Worm (Caenorhabditis elegans) whole organism, L2 larva: ENCODE results near the gene set-15.
"Not testable (repeated sequence)": the region's sequence is repeated elsewhere in the genome, so short reads cannot be mapped to it uniquely, and the experiment has no call there.

Experiments
- C34F6.9 ChIP-seq: fragments of 150-350 bp; optimal IDR thresholded peaks from 2 replicates; lab custom pipeline; 2014; ENCODE audit warnings: missing biosample characterization, missing genetic modification characterization
- F13H6.1 ChIP-seq: sonication (generic microtip); optimal IDR thresholded peaks from 2 replicates; lab custom pipeline; 2016; ENCODE audit warnings: missing genetic modification characterization, missing compliant biosample characterization
- R02D3.7 ChIP-seq: fragments of 150-350 bp; optimal IDR thresholded peaks from 2 replicates; lab custom pipeline; 2014; ENCODE audit warnings: missing biosample characterization, missing genetic modification characterization
- Y55F3AM.14 ChIP-seq: fragments of 200-800 bp; sonication (Bioruptor generic); optimal IDR thresholded peaks from 2 replicates; lab custom pipeline; 2018; ENCODE audit warnings: mild to moderate bottlenecking, missing genetic modification characterization, missing compliant biosample characterization
- ZK546.5 ChIP-seq: sonication (generic microtip); optimal IDR thresholded peaks from 2 replicates; lab custom pipeline; 2017; ENCODE audit warnings: missing biosample characterization, missing genetic modification characterization
- alr-1 ChIP-seq: fragments of 150-350 bp; optimal IDR thresholded peaks from 2 replicates; lab custom pipeline; 2014; ENCODE audit warnings: missing biosample characterization, missing genetic modification characterization
- ceh-16 ChIP-seq: fragments of 150-350 bp; optimal IDR thresholded peaks from 2 replicates; lab custom pipeline; 2014; ENCODE audit warnings: missing biosample characterization, missing genetic modification characterization
- ceh-82 ChIP-seq: fragments of 150-350 bp; optimal IDR thresholded peaks from 2 replicates; lab custom pipeline; 2014; ENCODE audit warnings: missing biosample characterization, missing genetic modification characterization
- crh-2 ChIP-seq: sonication (generic microtip); optimal IDR thresholded peaks from 2 replicates; lab custom pipeline; 2017; ENCODE audit warnings: missing biosample characterization, missing genetic modification characterization
- dmd-4 ChIP-seq: sonication (generic microtip); optimal IDR thresholded peaks from 2 replicates; lab custom pipeline; 2017; ENCODE audit warnings: missing biosample characterization, missing genetic modification characterization
- egl-27 ChIP-seq: sonication (generic microtip); optimal IDR thresholded peaks from 3 replicates; lab custom pipeline; 2017; ENCODE audit warnings: missing biosample characterization, missing genetic modification reagents, missing genetic modification characterization
- elt-1 ChIP-seq: fragments of 150-350 bp; optimal IDR thresholded peaks from 2 replicates; lab custom pipeline; 2014; ENCODE audit warnings: missing biosample characterization, missing genetic modification characterization
- fos-1 ChIP-seq: fragments of 150-350 bp; optimal IDR thresholded peaks from 2 replicates; lab custom pipeline; 2014; ENCODE audit warnings: missing biosample characterization, missing genetic modification characterization
- gmeb-1 ChIP-seq: fragments of 150-350 bp; optimal IDR thresholded peaks from 2 replicates; lab custom pipeline; 2014; ENCODE audit warnings: missing biosample characterization, missing genetic modification characterization
- lin-11 ChIP-seq: fragments of 150-350 bp; sonication (generic microtip); optimal IDR thresholded peaks from 2 replicates; lab custom pipeline; 2014; ENCODE audit warnings: missing biosample characterization, missing genetic modification characterization, inconsistent platforms, mixed read lengths
- lin-13 ChIP-seq: fragments of 150-350 bp; optimal IDR thresholded peaks from 2 replicates; lab custom pipeline; 2014; ENCODE audit warnings: missing biosample characterization, missing genetic modification reagents, missing genetic modification characterization
- lin-39 ChIP-seq: fragments of 150-350 bp; optimal IDR thresholded peaks from 2 replicates; lab custom pipeline; 2014; ENCODE audit warnings: missing biosample characterization, missing genetic modification reagents, missing genetic modification characterization
- lsy-2 ChIP-seq, 2 experiments: fragments of 150-350 bp in 1 of 2; sonication (generic microtip) in 1 of 2; optimal IDR thresholded peaks; 2 replicates each; lab custom pipeline; 2014 to 2017; ENCODE audit warnings: missing biosample characterization in 2 of 2, missing genetic modification characterization in 2 of 2
- mab-5 ChIP-seq: fragments of 150-350 bp; optimal IDR thresholded peaks from 2 replicates; lab custom pipeline; 2014; ENCODE audit warnings: missing biosample characterization, missing genetic modification characterization
- mbf-1 ChIP-seq: sonication (generic microtip); optimal IDR thresholded peaks from 2 replicates; lab custom pipeline; 2017; ENCODE audit warnings: missing biosample characterization, missing genetic modification characterization
- nhr-10 ChIP-seq: sonication (generic microtip); optimal IDR thresholded peaks from 2 replicates; lab custom pipeline; 2017; ENCODE audit warnings: missing biosample characterization, missing genetic modification characterization
- nhr-129 ChIP-seq: fragments of 150-350 bp; optimal IDR thresholded peaks from 2 replicates; lab custom pipeline; 2014; ENCODE audit warnings: missing biosample characterization, missing genetic modification characterization
- nhr-21 ChIP-seq: fragments of 150-350 bp; optimal IDR thresholded peaks from 2 replicates; lab custom pipeline; 2014; ENCODE audit warnings: missing biosample characterization, missing genetic modification characterization
- nhr-25 ChIP-seq: fragments of 150-350 bp; sonication (generic microtip); optimal IDR thresholded peaks from 3 replicates; lab custom pipeline; 2014; ENCODE audit warnings: missing biosample characterization, missing genetic modification characterization
- nhr-6 ChIP-seq: fragments of 150-350 bp; optimal IDR thresholded peaks from 2 replicates; lab custom pipeline; 2014; ENCODE audit warnings: missing biosample characterization, missing genetic modification characterization
- nhr-77 ChIP-seq: fragments of 150-350 bp; optimal IDR thresholded peaks from 2 replicates; lab custom pipeline; 2014; ENCODE audit warnings: missing biosample characterization, missing genetic modification characterization
- sem-4 ChIP-seq: fragments of 150-350 bp; optimal IDR thresholded peaks from 2 replicates; lab custom pipeline; 2014; ENCODE audit warnings: missing biosample characterization, missing genetic modification reagents, missing genetic modification characterization
- skn-1 ChIP-seq: sonication (generic microtip); optimal IDR thresholded peaks from 2 replicates; lab custom pipeline; 2017; ENCODE audit warnings: missing biosample characterization, missing genetic modification characterization
- sma-3 ChIP-seq: sonication (generic microtip); optimal IDR thresholded peaks from 2 replicates; lab custom pipeline; 2016; ENCODE audit warnings: missing genetic modification reagents, missing genetic modification characterization, missing compliant biosample characterization
- sma-9 ChIP-seq, 2 experiments: fragments of 150-350 bp in 1 of 2; sonication (generic microtip) in 1 of 2; optimal IDR thresholded peaks; 2 replicates each; lab custom pipeline; 2014 to 2016; ENCODE audit warnings: missing genetic modification characterization in 2 of 2, mild to moderate bottlenecking in 1 of 2, missing biosample characterization in 1 of 2, missing compliant biosample characterization in 1 of 2, missing genetic modification reagents in 1 of 2, moderate library complexity in 1 of 2
- unc-39 ChIP-seq: fragments of 150-350 bp; optimal IDR thresholded peaks from 2 replicates; lab custom pipeline; 2014; ENCODE audit warnings: missing biosample characterization, missing genetic modification characterization
- unc-55 ChIP-seq: fragments of 150-350 bp; sonication (generic microtip); optimal IDR thresholded peaks from 3 replicates; lab custom pipeline; 2014; ENCODE audit warnings: missing biosample characterization, missing genetic modification reagents, missing genetic modification characterization
- unc-62 ChIP-seq: fragments of 150-350 bp; optimal IDR thresholded peaks from 2 replicates; lab custom pipeline; 2014; ENCODE audit warnings: missing biosample characterization, missing genetic modification reagents, missing genetic modification characterization
- zag-1 ChIP-seq: fragments of 150-350 bp; optimal IDR thresholded peaks from 2 replicates; lab custom pipeline; 2014; ENCODE audit warnings: missing biosample characterization, missing genetic modification characterization
- ztf-11 ChIP-seq: sonication (generic microtip); optimal IDR thresholded peaks from 2 replicates; lab custom pipeline; 2017; ENCODE audit warnings: missing biosample characterization, missing genetic modification characterization
- ztf-4 ChIP-seq: fragments of 150-350 bp; optimal IDR thresholded peaks from 2 replicates; lab custom pipeline; 2014; ENCODE audit warnings: missing biosample characterization, missing genetic modification characterization

set-15 gene

ce11 chrIV:4744167-4744566 lies 35.9 kb downstream of the set-15 start, which contains the start of gene hoe-1:
Gene hoe-1, minus strand, starts transcription at chrIV:4744267.
- TF ChIP-seq ztf-4 (tag; lab: Kevin White, UChicago) (no peak), mab-5 (tag; lab: Kevin White, UChicago) (no peak), skn-1 (no peak), Y55F3AM.14 (no peak), nhr-129 (tag; lab: Kevin White, UChicago) (no peak), ZK546.5 (tag; lab: Kevin White, UChicago) (no peak), nhr-6 (no peak), zag-1 (tag; lab: Kevin White, UChicago) (no peak), ztf-11 (no peak), crh-2 (tag; lab: Kevin White, UChicago) (no peak), gmeb-1 (tag; lab: Kevin White, UChicago) (no peak), alr-1 (tag; lab: Kevin White, UChicago) (no peak), fos-1 (tag; lab: Kevin White, UChicago) (no peak), lin-11 (tag; lab: Kevin White, UChicago) (no peak), lin-13 (GFP tag; lab: Kevin White, UChicago) (no peak), lin-39 (tag; lab: Kevin White, UChicago) (no peak), nhr-10 (tag; lab: Kevin White, UChicago) (no peak), unc-55 (no peak), dmd-4 (no peak)

ce11 chrIV:4742480-4742879 lies 37.5 kb downstream of the set-15 start:
- TF ChIP-seq nhr-77 (tag; lab: Kevin White, UChicago) (no peak), mbf-1 (tag; lab: Kevin White, UChicago) (no peak), C34F6.9 (tag; lab: Kevin White, UChicago) (no peak), Y55F3AM.14 (no peak), lin-11 (tag; lab: Kevin White, UChicago) (no peak), sma-9 (GFP tag; optimal IDR thresholded peaks at IDR 0.05; lab: Kevin White, UChicago) (no peak), sma-9 (tag; optimal IDR thresholded peaks at IDR 0.05; lab: Kevin White, UChicago) (no peak)

- TF ChIP-seq C34F6.9 (tag; lab: Kevin White, UChicago) (no peak), sma-3 (GFP tag; lab: Kevin White, UChicago) (no peak), unc-62 (GFP tag; lab: Kevin White, UChicago) (no peak), R02D3.7 (tag; lab: Kevin White, UChicago) (no peak), ZK546.5 (tag; lab: Kevin White, UChicago) (no peak), nhr-6 (no peak), egl-27 (tag; lab: Kevin White, UChicago) (no peak), unc-39 (no peak), ztf-11 (no peak), lin-39 (tag; lab: Kevin White, UChicago) (no peak), sma-9 (GFP tag; optimal IDR thresholded peaks at IDR 0.05; lab: Kevin White, UChicago) (no peak), sma-9 (tag; optimal IDR thresholded peaks at IDR 0.05; lab: Kevin White, UChicago) (no peak), ceh-16 (tag; lab: Kevin White, UChicago) (no peak), nhr-77 (tag; lab: Kevin White, UChicago) (no peak), skn-1 (no peak), fos-1 (tag; lab: Kevin White, UChicago) (no peak), elt-1 (tag; lab: Kevin White, UChicago) (no peak)
Observed at ce11 chrIV:4737258-4737657, 42.8 kb downstream of the set-15 start, which contains the start of gene fbxb-78. Gene fbxb-78, plus strand, starts transcription at chrIV:4737558.

- peak; percentile 13 for TF ChIP-seq nhr-129 (tag; lab: Kevin White, UChicago)
- peak; percentile 53 for TF ChIP-seq sma-9 (GFP tag; optimal IDR thresholded peaks at IDR 0.05; lab: Kevin White, UChicago)
- not testable (repeated sequence) for TF ChIP-seq sma-9 (tag; optimal IDR thresholded peaks at IDR 0.05; lab: Kevin White, UChicago)
- TF ChIP-seq sem-4, result peak; percentile 46
- peak; percentile 80 for TF ChIP-seq ZK546.5 (tag; lab: Kevin White, UChicago)
- peak; percentile 72 for TF ChIP-seq lin-13 (GFP tag; lab: Kevin White, UChicago)
- TF ChIP-seq C34F6.9 (tag; lab: Kevin White, UChicago), result peak; percentile 62
- TF ChIP-seq lsy-2 (tag; optimal IDR thresholded peaks at IDR 0.05; lab: Kevin White, UChicago), result peak; percentile 97 to 98
- TF ChIP-seq crh-2 (tag; lab: Kevin White, UChicago), result peak; percentile 67
- TF ChIP-seq nhr-21 (tag; lab: Kevin White, UChicago), result peak; percentile 74
- peak; percentile 33 for TF ChIP-seq fos-1 (tag; lab: Kevin White, UChicago)
- TF ChIP-seq unc-55, result peak; percentile 58
- TF ChIP-seq F13H6.1 (tag; lab: Kevin White, UChicago), result peak; percentile 90
- TF ChIP-seq nhr-6, result peak; percentile 11
- peak; percentile 68 for TF ChIP-seq mab-5 (tag; lab: Kevin White, UChicago)
- peak; percentile 95 for TF ChIP-seq sma-3 (GFP tag; lab: Kevin White, UChicago)
- peak; percentile 5 for TF ChIP-seq ztf-4 (tag; lab: Kevin White, UChicago)
- peak; percentile 91 for TF ChIP-seq Y55F3AM.14
- TF ChIP-seq ceh-82, result peak; percentile 4
- peak; percentile 34 for TF ChIP-seq R02D3.7 (tag; lab: Kevin White, UChicago)
- peak; percentile 83 for TF ChIP-seq nhr-25 (tag; lab: Kevin White, UChicago)
- peak; percentile 65 for TF ChIP-seq gmeb-1 (tag; lab: Kevin White, UChicago)
Observed at ce11 chrIV:4727935-4728334, 52.1 kb downstream of the set-15 start.
